Fruit fly (Drosophila melanogaster): ENCODE results near the gene Dhfr.

The Dhfr gene

DNA sequence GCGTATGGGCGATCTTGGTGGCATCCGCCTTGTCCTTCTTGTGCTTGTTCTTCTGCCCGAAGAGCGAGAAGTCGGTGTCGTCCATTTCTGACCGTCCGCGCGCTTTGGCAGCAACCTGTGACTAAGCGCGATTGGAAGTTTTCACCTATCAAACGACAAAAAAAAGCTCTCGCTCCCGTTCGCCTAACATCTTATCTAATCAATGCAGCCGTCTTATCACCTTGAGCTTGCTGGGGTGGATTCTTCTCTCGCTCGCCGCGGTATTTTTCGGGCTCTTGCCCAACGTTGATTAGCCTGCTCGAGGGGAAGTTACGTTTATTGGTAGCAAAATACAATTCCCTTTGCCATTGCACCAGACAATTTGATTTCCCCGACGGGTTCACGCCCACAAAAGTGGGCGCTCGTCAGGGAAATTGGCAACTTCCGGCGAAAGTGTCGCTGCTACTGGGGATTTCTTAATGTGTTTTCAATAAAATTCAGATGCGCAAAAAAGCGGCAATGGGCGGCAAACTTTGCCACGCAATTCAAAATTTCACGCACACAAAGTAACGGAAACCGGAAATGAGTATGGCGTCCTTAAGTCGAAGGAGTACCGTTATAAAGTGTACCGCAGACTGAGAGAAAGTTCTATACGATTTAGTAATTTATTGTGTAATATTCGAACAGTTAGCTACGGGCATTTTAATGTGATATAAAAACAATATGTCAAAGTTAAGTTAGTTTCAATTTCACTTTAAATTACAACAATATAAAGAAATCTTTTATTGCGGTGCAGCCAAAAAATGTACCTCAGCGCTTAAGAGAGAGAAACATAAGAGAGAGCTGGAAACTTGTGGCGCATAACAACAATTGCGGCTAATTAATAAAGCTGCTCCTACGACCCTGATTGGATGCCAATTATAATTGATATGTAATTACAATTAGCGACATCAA is 20.2 kb downstream of the Dhfr start, which contains the start of gene Decay:
Decay (minus strand) TSS at position 132 of the 933 bp plus-strand sequence.
- no peak for TF ChIP-seq CG17801 (GFP tag; optimal IDR thresholded peaks at IDR 0.05; ENCODE audit: partially characterized antibody)

DNA sequence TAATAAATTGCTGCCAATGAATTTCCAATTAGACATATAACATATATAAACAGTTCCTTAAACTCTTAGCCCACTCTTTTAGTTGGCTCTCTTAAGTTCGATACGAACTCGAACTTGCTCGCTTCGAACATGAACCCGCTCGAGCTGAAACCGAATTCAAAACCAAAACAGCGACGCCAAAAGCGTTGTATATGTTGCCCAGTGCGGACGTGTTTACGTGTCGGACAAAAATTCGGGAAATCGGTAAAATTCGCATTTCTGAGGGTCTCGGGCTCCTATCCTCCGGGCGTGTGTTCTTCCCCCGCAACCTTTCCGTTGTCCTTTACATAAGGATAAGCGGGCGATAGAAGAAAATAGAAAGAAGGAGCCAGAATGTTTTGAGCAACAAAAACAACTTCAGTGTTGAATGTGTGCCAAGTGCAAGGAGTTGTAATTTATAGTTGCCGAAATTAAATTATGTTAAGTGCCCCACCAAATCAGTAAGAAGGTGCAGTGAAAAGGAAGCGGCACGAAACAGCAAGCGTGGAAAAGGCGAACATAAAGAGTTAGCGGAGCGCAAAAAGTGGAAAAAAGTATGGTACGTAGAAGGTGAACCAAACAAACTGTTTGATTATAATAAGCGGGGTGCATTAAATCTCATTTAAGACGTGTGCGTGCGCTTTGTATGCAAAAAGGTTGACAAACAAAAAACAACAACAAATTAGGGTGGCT is 21.8 kb downstream of the Dhfr start, which contains the start of gene CG42342:
CG42342 (plus strand) TSS at position 176 of the 711 bp plus-strand sequence.
- TF ChIP-seq CG17801 (GFP tag; optimal IDR thresholded peaks at IDR 0.05; ENCODE audit: partially characterized antibody) = no peak

DNA sequence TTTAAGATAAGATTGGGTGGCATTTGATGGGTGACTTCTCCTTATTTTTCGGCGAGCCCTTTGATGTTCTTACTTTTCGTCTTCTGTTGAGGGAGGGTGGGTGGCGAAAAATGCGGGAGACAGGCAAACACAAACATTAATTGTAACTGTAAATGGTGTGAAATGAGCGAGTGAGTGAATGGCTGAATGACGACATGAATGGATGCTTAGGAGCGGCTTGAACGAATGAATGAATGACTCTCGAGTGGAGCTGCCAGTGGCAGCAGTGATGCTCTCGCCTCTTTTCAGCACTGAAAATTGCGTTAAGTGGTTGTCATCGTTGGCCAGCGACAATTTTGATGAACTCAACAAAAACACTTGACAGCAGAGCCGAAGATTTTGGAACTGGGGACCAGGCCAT is 23.6 kb downstream of the Dhfr start:
- no peak for TF ChIP-seq CG17801 (GFP tag; optimal IDR thresholded peaks at IDR 0.05; ENCODE audit: partially characterized antibody)

DNA sequence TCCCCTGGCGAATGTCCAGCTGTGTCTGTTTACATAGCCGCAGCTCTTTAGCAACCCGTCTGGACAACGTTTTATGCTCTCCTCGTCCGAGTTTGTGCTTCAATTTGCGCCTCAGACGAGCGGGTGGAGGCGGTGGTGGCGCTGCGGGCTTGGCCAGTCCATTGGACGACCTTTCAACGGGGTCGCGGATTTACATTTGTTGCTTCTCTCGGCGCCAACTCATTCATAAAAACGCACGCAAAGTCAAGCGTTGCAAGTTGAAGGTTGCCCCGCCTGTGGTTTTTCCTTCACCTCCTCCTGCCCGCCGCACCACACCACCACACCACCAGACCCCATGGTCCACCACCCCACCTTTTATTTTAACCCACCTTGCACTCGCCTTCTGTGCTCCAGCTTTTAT is 26.7 kb downstream of the Dhfr start:
- no peak for TF ChIP-seq CG17801 (GFP tag; optimal IDR thresholded peaks at IDR 0.05; ENCODE audit: partially characterized antibody)

DNA sequence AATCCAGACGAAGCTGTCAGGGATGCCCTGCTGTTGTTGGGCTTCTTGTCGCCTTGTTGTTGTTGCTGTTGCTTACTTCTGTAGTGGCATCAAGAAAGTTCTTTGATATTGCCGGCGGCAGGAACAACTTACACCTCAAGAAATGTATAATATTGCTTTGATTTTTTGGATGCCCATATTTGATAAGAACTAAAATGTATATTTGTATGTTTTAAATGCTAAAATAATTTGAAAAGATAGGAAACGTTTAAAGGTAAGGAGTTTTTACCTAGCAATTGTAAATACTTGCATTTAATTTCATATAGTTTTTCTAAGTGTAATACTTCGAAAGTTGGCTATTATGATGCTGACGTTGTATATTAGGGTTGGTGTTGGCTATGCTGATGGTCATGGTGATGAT is 29.2 kb downstream of the Dhfr start:
- TF ChIP-seq CG17801 (GFP tag; optimal IDR thresholded peaks at IDR 0.05; ENCODE audit: partially characterized antibody) = no peak

DNA sequence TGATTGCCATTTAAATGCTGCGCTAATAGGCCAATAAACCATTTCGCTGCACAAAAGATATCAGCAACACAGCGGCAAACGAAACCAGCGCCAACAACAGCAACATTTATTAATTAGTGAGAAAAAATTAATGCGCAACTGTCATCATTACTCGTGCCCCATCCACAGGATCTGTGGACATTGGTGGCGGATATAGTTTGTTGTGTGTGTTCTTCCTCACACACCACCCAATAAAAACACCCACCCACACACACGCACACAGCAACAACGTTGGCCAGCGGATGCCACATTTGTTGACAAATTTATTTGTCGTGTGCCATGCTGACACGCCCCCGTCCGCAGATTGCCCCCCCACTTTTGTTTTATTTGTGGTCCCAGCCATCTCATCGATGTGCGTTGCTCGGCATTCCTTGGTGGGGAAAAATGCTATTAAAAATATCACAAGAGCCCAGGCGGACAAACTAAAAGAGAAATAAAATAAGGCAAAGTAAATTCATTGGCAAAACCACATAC is 37.2 kb downstream of the Dhfr start:
- TF ChIP-seq CG17801 (GFP tag; optimal IDR thresholded peaks at IDR 0.05; ENCODE audit: partially characterized antibody) = no peak

DNA sequence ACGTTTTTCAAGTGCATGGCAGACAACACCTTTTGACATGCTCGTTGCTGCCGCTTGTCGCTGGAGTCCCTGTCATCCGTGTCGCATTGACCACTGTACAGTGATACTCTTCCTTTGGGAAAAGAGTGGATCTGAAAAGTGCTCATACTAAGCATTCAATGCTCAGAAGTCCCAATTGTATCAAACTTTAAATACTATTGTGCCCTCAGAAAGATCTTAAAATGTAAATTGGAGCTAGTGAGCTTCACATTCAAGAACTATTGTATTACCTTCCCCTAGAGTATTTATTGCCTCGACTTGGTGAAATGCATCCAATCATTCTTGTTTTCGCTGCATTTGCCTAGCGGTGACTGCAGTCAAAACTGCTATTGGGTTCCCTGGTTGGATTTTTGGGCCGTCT is 42.4 kb downstream of the Dhfr start:
- no peak for TF ChIP-seq CG17801 (GFP tag; optimal IDR thresholded peaks at IDR 0.05; ENCODE audit: partially characterized antibody)

DNA sequence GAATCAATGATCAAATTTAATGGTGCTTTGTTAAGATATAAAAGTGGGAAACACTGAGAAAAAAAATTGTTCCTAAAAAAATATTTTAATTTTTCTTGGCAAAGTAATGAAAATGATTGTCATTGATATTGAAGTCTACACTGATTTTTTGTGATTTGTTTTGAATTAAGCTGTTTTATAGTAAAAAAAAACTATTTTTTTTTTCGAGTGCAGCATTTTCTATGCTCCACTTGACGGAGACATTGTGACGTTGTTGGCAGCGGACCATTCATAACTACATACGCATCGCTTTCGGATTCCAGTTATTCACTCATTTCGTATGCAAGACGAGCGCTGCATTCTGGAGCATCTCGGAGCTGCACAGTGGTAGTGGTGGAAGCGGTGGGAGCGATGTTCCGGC is 43.2 kb downstream of the Dhfr start:
- TF ChIP-seq CG17801 (GFP tag; optimal IDR thresholded peaks at IDR 0.05; ENCODE audit: partially characterized antibody) = no peak

DNA sequence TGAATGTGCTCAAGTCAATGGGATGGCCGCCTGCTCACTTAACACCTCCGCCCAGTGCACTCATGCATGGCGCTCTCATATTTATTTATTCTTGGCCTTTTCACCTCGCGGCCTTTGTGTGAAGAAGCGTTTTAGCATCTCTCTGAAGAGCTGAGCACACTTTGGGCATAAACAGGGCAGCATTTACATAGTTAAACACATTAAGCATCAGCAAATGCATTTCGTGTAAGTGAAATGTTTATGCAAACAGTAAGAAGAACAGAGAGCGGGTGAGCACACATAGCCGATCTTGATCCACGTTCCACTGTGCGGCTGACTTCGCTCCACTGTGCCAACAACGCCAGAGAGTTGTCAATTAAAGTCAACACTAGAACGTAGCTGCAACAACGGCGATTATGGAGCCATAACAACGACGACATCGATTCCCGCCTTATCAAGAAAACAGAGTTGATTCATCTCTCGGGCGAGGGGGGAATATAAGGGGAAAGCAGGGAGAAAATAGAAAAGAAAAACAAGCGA is 43.7 kb downstream of the Dhfr start:
- TF ChIP-seq CG17801 (GFP tag; optimal IDR thresholded peaks at IDR 0.05; ENCODE audit: partially characterized antibody) = no peak

DNA sequence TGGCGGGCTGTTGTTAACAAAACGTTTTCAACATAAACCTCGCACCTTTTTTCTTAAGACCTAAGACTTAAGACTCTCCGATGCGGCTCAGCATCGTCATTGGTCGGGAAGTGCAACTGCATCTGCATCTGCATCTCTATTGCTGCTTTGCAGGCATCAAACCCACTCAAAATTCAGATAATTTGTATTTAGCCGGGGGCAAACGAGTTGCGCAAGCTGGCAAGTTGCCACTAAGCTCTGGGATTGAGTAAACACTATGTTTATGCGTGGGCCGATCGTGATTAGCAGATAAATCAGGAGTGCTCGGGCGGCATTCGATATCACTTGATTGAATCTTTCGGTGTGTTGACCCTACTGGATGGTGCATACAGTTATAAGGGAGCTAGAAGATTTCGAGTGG is 44.6 kb downstream of the Dhfr start:
- TF ChIP-seq CG17801 (GFP tag; optimal IDR thresholded peaks at IDR 0.05; ENCODE audit: partially characterized antibody) = no peak

DNA sequence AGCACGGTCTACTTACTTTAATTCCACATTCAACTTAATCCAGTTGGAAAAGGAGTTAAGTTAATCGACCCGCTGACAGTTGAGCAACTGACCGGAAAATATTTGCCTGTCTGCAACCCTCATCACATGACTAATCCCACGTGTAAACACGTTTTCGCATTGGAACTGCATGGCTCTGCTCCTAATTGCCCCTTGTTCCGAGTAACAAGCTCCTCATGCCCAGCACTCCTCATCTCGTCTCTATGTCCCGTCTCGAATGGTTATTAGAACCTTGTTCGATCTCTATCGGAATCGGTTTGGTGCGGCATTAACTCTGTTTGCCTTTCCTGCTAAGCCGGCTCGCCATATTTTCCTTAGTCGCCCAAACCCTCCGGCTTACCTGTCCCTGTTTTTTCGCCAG is 45.3 kb downstream of the Dhfr start:
- TF ChIP-seq CG17801 (GFP tag; optimal IDR thresholded peaks at IDR 0.05; ENCODE audit: partially characterized antibody) = no peak

DNA sequence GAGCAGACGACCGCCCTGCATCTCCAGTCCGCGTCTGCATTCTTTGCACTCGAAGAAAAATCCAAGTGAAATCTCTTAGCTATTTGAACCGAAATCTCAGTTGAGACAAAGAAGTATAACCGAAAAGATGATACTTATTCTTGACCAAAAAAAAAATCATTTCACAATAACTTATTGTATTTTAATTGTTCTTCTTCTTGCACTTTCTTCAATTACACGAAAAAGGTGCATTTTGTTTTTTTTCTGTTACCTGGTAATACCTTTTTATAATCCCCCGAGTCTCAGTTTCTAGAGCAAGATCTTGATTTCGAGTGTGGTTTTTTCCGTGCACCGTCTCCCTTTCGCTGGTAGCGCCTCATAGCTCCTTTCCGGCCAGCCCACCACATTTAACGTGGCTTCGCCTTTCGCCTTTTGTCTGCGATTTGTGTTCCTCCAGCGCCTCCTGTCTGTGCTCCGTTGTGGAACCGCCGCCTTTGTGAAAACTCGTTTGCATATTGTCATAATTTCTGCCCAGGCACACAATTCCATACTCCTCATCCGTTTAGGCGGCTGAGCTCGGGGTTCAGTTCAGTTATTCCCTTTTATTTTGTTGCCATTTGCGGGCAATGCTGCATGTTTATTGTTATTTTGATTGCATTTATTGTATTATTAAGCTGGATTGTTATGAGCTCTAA is 45.9 kb downstream of the Dhfr start:
- TF ChIP-seq CG17801 (GFP tag; optimal IDR thresholded peaks at IDR 0.05; ENCODE audit: partially characterized antibody) = no peak

DNA sequence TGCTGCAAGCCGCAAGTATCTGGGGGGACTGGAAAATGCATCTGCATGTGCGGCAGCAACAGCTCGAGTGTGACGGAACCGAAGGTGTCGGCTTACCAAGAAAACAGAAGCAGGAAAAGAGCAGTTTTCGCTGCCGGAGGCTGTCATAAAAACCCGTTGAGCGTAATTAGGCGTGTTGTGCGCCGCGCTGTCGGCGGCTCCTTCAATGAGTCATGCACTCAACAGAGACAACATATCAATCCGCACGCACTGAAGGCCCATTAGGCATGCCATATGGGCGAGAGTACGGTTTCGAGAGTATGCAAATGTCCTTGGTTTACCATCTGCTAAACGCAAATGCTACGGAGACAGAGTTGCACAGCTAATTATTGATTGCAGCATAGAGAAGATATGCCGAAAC is 47.5 kb downstream of the Dhfr start:
- TF ChIP-seq CG17801 (GFP tag; optimal IDR thresholded peaks at IDR 0.05; ENCODE audit: partially characterized antibody) = no peak

DNA sequence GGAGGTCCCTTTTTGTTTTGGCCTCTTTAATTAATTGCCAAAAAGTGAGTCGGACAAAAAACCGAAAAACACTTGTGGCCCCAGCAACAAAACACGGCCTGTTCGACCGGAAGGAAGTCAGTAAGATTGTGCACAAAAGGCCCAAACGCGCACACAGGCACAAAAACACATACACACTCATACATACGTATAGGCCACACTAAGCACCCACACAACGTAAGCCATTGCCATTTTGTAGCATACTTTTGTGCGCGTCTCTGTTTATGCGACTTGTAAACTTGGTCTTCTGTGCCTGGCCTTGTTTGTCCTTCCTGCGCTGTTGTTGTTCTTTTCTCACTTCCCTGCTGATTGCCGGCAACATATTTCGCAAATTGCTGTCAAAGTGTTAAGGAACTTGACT is 49.5 kb downstream of the Dhfr start:
- TF ChIP-seq CG17801 (GFP tag; optimal IDR thresholded peaks at IDR 0.05; ENCODE audit: partially characterized antibody) = no peak

Measured in ovary, adult (tissue).